Worm (Caenorhabditis elegans) whole organism, L3 larva: ENCODE measurements around the gene ver-4.

Source experiments
- ZK546.5 ChIP-seq: sonication (generic microtip); optimal IDR thresholded peaks from 2 replicates; lab custom pipeline; 2017; ENCODE audit warnings: missing biosample characterization, missing genetic modification characterization
- aly-2 ChIP-seq: fragments of 150-350 bp; optimal IDR thresholded peaks from 2 replicates; lab custom pipeline; 2014; ENCODE audit warnings: missing biosample characterization, missing genetic modification characterization
- ama-1 ChIP-seq: fragments of 150-350 bp; optimal IDR thresholded peaks from 2 replicates; lab custom pipeline; 2018
- ceh-82 ChIP-seq: fragments of 150-350 bp; optimal IDR thresholded peaks from 2 replicates; lab custom pipeline; 2014; ENCODE audit warnings: missing biosample characterization, missing genetic modification characterization
- egl-27 ChIP-seq: sonication (generic microtip); optimal IDR thresholded peaks from 4 replicates; lab custom pipeline; 2017; ENCODE audit warnings: missing biosample characterization, missing genetic modification reagents, missing genetic modification characterization
- elt-2 ChIP-seq: sonication (generic microtip); optimal IDR thresholded peaks from 2 replicates; lab custom pipeline; 2016; ENCODE audit warnings: missing genetic modification reagents, mild to moderate bottlenecking, missing genetic modification characterization, missing compliant biosample characterization
- elt-3 ChIP-seq, 3 experiments: fragments of 150-350 bp in 1 of 3; sonication (generic microtip) in 2 of 3; optimal IDR thresholded peaks; 2 replicates in 2 of 3; 4 replicates in 1 of 3; lab custom pipeline; 2014 to 2017; ENCODE audit warnings: missing biosample characterization in 3 of 3, missing genetic modification characterization in 3 of 3
- mdl-1 ChIP-seq: fragments of 150-350 bp; optimal IDR thresholded peaks from 2 replicates; lab custom pipeline; 2014; ENCODE audit warnings: missing biosample characterization, missing genetic modification characterization
- nhr-237 ChIP-seq: fragments of 150-350 bp; optimal IDR thresholded peaks from 2 replicates; lab custom pipeline; 2014; ENCODE audit warnings: missing biosample characterization, missing genetic modification characterization
- nhr-43 ChIP-seq: sonication (generic microtip); optimal IDR thresholded peaks from 2 replicates; lab custom pipeline; 2016; ENCODE audit warnings: mild to moderate bottlenecking, missing genetic modification characterization, missing compliant biosample characterization; ENCODE audit not compliant: poor library complexity, severe bottlenecking
- tbx-2 ChIP-seq: sonication (generic microtip); optimal IDR thresholded peaks from 2 replicates; lab custom pipeline; 2016; ENCODE audit warnings: mild to moderate bottlenecking, missing genetic modification characterization, missing compliant biosample characterization
- unc-39 ChIP-seq: sonication (generic microtip); optimal IDR thresholded peaks from 4 replicates; lab custom pipeline; 2017; ENCODE audit warnings: missing biosample characterization, missing genetic modification characterization
- zag-1 ChIP-seq: fragments of 150-350 bp; optimal IDR thresholded peaks from 2 replicates; lab custom pipeline; 2014; ENCODE audit warnings: missing biosample characterization, missing genetic modification characterization

DNA sequence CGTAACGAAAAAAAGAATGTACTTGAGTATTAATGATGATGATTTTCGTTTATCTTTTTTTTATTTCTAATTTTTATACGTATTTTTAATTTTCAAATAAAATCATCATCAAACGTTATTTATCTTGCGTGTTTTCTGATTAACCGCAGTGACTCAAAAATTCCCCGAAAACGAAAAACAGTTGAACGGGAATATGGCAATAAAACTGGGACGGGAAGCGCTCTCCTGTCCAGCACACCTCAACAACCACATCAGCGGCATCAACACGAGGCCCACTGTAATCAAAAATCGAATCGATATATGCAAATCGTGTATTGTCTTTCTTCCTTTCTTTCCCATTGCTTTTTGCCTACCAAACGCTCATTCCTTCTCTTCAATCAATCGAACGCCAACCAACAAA is 23.0 kb upstream of the ver-4 start, which contains the start of gene K09C8.2:
- TF ChIP-seq elt-2 (tag; lab: Kevin White, UChicago): no peak
- no peak for TF ChIP-seq ZK546.5
- TF ChIP-seq ama-1 (lab: Kevin White, UChicago): no peak
- no peak for TF ChIP-seq nhr-43 (tag; lab: Kevin White, UChicago)
- TF ChIP-seq nhr-237: no peak
- no peak for TF ChIP-seq tbx-2
- no peak for TF ChIP-seq mdl-1 (tag; lab: Kevin White, UChicago)
- no peak for TF ChIP-seq zag-1 (tag; lab: Kevin White, UChicago)
- no peak for TF ChIP-seq ceh-82 (tag; lab: Kevin White, UChicago)
- no peak for TF ChIP-seq unc-39
- no peak for TF ChIP-seq aly-2
- no peak for TF ChIP-seq elt-3 (tag; optimal IDR thresholded peaks at IDR 0.05; lab: Kevin White, UChicago)
- no peak for TF ChIP-seq egl-27 (tag; lab: Kevin White, UChicago)
